Fruit fly (Drosophila melanogaster) whole organism, embryonic: Measurements from ENCODE around the gene Pink1.
A peak's percentile ranks its signal among the peaks of the same experiment; 100 is the strongest.

Source experiments
- CG10654 ChIP-seq: fragments of 200-800 bp; sonication (Bioruptor generic); optimal IDR thresholded peaks from 2 replicates; lab custom pipeline; 2016; ENCODE audit warnings: missing biosample characterization, missing genetic modification characterization
- CG11247 ChIP-seq: fragments of 200-800 bp; sonication (Bioruptor generic); IDR thresholded peaks from 2 replicates; pipeline ENCODE4 v1.3.6; 2022; ENCODE audit warnings: missing biosample characterization, missing genetic modification characterization
- CG11456 ChIP-seq: fragments of 200-800 bp; sonication (Bioruptor generic); IDR thresholded peaks from 3 replicates; pipeline ENCODE4 v1.3.6; 2022; ENCODE audit warnings: missing biosample characterization, missing genetic modification characterization
- CG11504 ChIP-seq: fragments of 200-800 bp; sonication (Bioruptor generic); optimal IDR thresholded peaks from 3 replicates; lab custom pipeline; 2019; ENCODE audit warnings: missing biosample characterization, mild to moderate bottlenecking, missing genetic modification characterization, moderate library complexity
- CG12071 ChIP-seq: fragments of 200-800 bp; sonication (Bioruptor generic); optimal IDR thresholded peaks from 3 replicates; lab custom pipeline; 2018; ENCODE audit warnings: missing biosample characterization, mild to moderate bottlenecking, missing genetic modification characterization
- CG1233 ChIP-seq: fragments of 200-800 bp; sonication (Bioruptor generic); optimal IDR thresholded peaks from 4 replicates; lab custom pipeline; 2018; ENCODE audit warnings: missing biosample characterization, mild to moderate bottlenecking, missing genetic modification characterization
- CG12391 ChIP-seq: fragments of 200-800 bp; sonication (Bioruptor generic); optimal IDR thresholded peaks from 3 replicates; lab custom pipeline; 2018; ENCODE audit warnings: missing biosample characterization, mild to moderate bottlenecking, missing genetic modification characterization, moderate library complexity
- CG15011 ChIP-seq: fragments of 200-800 bp; sonication (Bioruptor generic); optimal IDR thresholded peaks from 3 replicates; lab custom pipeline; 2018; ENCODE audit warnings: missing biosample characterization, mild to moderate bottlenecking, missing genetic modification characterization
- CG15073 ChIP-seq: fragments of 200-800 bp; sonication (Bioruptor generic); optimal IDR thresholded peaks from 2 replicates; lab custom pipeline; 2016; ENCODE audit warnings: missing biosample characterization, missing genetic modification characterization
- CG30020 ChIP-seq: fragments of 200-800 bp; optimal IDR thresholded peaks from 2 replicates; lab custom pipeline; 2019; ENCODE audit warnings: missing biosample characterization, mild to moderate bottlenecking, missing genetic modification characterization, moderate library complexity
- CG33557 ChIP-seq: fragments of 200-800 bp; sonication (Bioruptor generic); optimal IDR thresholded peaks from 2 replicates; lab custom pipeline; 2019; ENCODE audit warnings: missing biosample characterization, mild to moderate bottlenecking, missing genetic modification characterization, moderate library complexity
- CG34224 ChIP-seq: fragments of 200-800 bp; sonication (Bioruptor generic); IDR thresholded peaks from 3 replicates; pipeline ENCODE4 v1.3.6; 2022; ENCODE audit warnings: missing biosample characterization, missing genetic modification characterization; ENCODE audit not compliant: partially characterized antibody
- CG34422 ChIP-seq: fragments of 200-800 bp; sonication (Bioruptor generic); IDR thresholded peaks from 3 replicates; pipeline ENCODE4 v1.3.6; 2022; ENCODE audit warnings: missing biosample characterization, missing genetic modification characterization
- CG4854 ChIP-seq: fragments of 200-800 bp; sonication (Bioruptor generic); optimal IDR thresholded peaks from 2 replicates; lab custom pipeline; 2016; ENCODE audit warnings: missing biosample characterization, missing genetic modification characterization, inconsistent platforms
- CG5953 ChIP-seq: fragments of 200-800 bp; sonication (Bioruptor generic); IDR thresholded peaks from 2 replicates; pipeline ENCODE4 v1.3.6; 2022; ENCODE audit warnings: missing biosample characterization, missing genetic modification characterization
- CG6689 ChIP-seq: fragments of 200-800 bp; sonication (Bioruptor generic); IDR thresholded peaks from 2 replicates; pipeline ENCODE4 v1.3.6; 2022; ENCODE audit warnings: missing biosample characterization, missing genetic modification characterization
- CG6854 ChIP-seq: fragments of 200-800 bp; sonication (Bioruptor generic); optimal IDR thresholded peaks from 3 replicates; lab custom pipeline; 2017; ENCODE audit warnings: missing biosample characterization, mild to moderate bottlenecking, missing genetic modification characterization
- CG7928 ChIP-seq: fragments of 200-800 bp; sonication (Bioruptor generic); optimal IDR thresholded peaks from 2 replicates; lab custom pipeline; 2017; ENCODE audit warnings: missing biosample characterization, mild to moderate bottlenecking, missing genetic modification characterization
- CG8290 ChIP-seq, 3 experiments: fragments of 200-800 bp; sonication (Bioruptor generic); optimal IDR thresholded peaks; 2 replicates each; lab custom pipeline; 2016 to 2019; ENCODE audit warnings: missing biosample characterization in 3 of 3, missing genetic modification characterization in 3 of 3, mild to moderate bottlenecking in 2 of 3, moderate library complexity in 1 of 3
- CG8765 ChIP-seq: fragments of 200-800 bp; sonication (Bioruptor generic); IDR thresholded peaks from 2 replicates; pipeline ENCODE4 v1.3.6; 2022; ENCODE audit warnings: missing biosample characterization, missing genetic modification characterization
- D19A ChIP-seq: fragments of 200-800 bp; optimal IDR thresholded peaks from 3 replicates; lab custom pipeline; 2019; ENCODE audit warnings: missing biosample characterization, mild to moderate bottlenecking, missing genetic modification characterization, moderate library complexity
- Dip2 ChIP-seq: fragments of 200-800 bp; sonication (Bioruptor generic); IDR thresholded peaks from 2 replicates; pipeline ENCODE4 v1.3.6; 2022; ENCODE audit warnings: missing biosample characterization, missing genetic modification characterization
- Dp ChIP-seq: fragments of 200-800 bp; sonication (Bioruptor generic); optimal IDR thresholded peaks from 2 replicates; lab custom pipeline; 2018; ENCODE audit warnings: missing biosample characterization, mild to moderate bottlenecking, missing genetic modification characterization, moderate library complexity
- Fer2 ChIP-seq: fragments of 200-800 bp; sonication (Bioruptor generic); optimal IDR thresholded peaks from 2 replicates; lab custom pipeline; 2018; ENCODE audit warnings: missing biosample characterization, mild to moderate bottlenecking, missing genetic modification characterization, moderate library complexity
- HLH4C ChIP-seq: fragments of 200-800 bp; sonication (Bioruptor generic); IDR thresholded peaks from 3 replicates; pipeline ENCODE4 v1.3.6; 2022; ENCODE audit warnings: missing biosample characterization, missing genetic modification characterization; ENCODE audit not compliant: partially characterized antibody
- HmgD ChIP-seq: fragments of 200-800 bp; sonication (Bioruptor generic); optimal IDR thresholded peaks from 3 replicates; lab custom pipeline; 2016; ENCODE audit warnings: missing biosample characterization, missing genetic modification characterization
- Hr78 ChIP-seq, 2 experiments: fragments of 200-800 bp in 1 of 2; fragments of >200 bp in 1 of 2; sonication (Bioruptor generic) in 1 of 2; optimal IDR thresholded peaks; 2 replicates each; lab custom pipeline; 2017 to 2019; ENCODE audit warnings: missing biosample characterization in 2 of 2, missing genetic modification characterization in 2 of 2, mild to moderate bottlenecking in 1 of 2, moderate library complexity in 1 of 2
- Pdp1 ChIP-seq, 2 experiments: fragments of 200-800 bp; sonication (Bioruptor generic); optimal IDR thresholded peaks; 3 replicates each; lab custom pipeline; 2016; ENCODE audit warnings: missing biosample characterization in 2 of 2, missing genetic modification characterization in 2 of 2, mild to moderate bottlenecking in 1 of 2, moderate library complexity in 1 of 2
- Ptx1 ChIP-seq: fragments of 200-800 bp; sonication (Bioruptor generic); IDR thresholded peaks from 2 replicates; pipeline ENCODE4 v1.3.6; 2022; ENCODE audit warnings: missing biosample characterization, missing genetic modification characterization
- Six4 ChIP-seq: fragments of 200-800 bp; sonication (Bioruptor generic); optimal IDR thresholded peaks from 2 replicates; lab custom pipeline; 2016; ENCODE audit warnings: missing biosample characterization, missing genetic modification characterization
- ac ChIP-seq: fragments of 200-800 bp; sonication (Bioruptor generic); optimal IDR thresholded peaks from 3 replicates; lab custom pipeline; 2017; ENCODE audit warnings: missing biosample characterization, mild to moderate bottlenecking, missing genetic modification characterization
- al ChIP-seq: fragments of 200-800 bp; sonication (Bioruptor generic); IDR thresholded peaks from 2 replicates; pipeline ENCODE4 v1.3.6; 2022; ENCODE audit warnings: missing biosample characterization, missing genetic modification characterization
- cato ChIP-seq: fragments of 200-800 bp; sonication (Bioruptor generic); optimal IDR thresholded peaks from 2 replicates; lab custom pipeline; 2016; ENCODE audit warnings: missing biosample characterization, missing genetic modification characterization, borderline replicate concordance
- caup ChIP-seq: fragments of 200-800 bp; sonication (Bioruptor generic); optimal IDR thresholded peaks from 3 replicates; lab custom pipeline; 2017; ENCODE audit warnings: missing biosample characterization, mild to moderate bottlenecking, missing genetic modification characterization, moderate library complexity; ENCODE audit not compliant: severe bottlenecking
- disco-r ChIP-seq: fragments of 200-800 bp; sonication (Bioruptor generic); optimal IDR thresholded peaks from 2 replicates; lab custom pipeline; 2016; ENCODE audit warnings: missing biosample characterization, missing genetic modification characterization
- dmrt99B ChIP-seq: fragments of 200-800 bp; sonication (Bioruptor generic); optimal IDR thresholded peaks from 2 replicates; lab custom pipeline; 2018; ENCODE audit warnings: missing biosample characterization, mild to moderate bottlenecking, missing genetic modification characterization, moderate library complexity
- fd3F ChIP-seq: fragments of 200-800 bp; sonication (Bioruptor generic); optimal IDR thresholded peaks from 2 replicates; lab custom pipeline; 2018; ENCODE audit warnings: missing biosample characterization, mild to moderate bottlenecking, missing genetic modification characterization, moderate library complexity
- gcm ChIP-seq: fragments of 200-800 bp; sonication (Bioruptor generic); optimal IDR thresholded peaks from 2 replicates; lab custom pipeline; 2019; ENCODE audit warnings: missing biosample characterization, mild to moderate bottlenecking, missing genetic modification characterization, moderate library complexity
- grn ChIP-seq: fragments of 200-800 bp; sonication (Bioruptor generic); optimal IDR thresholded peaks from 3 replicates; lab custom pipeline; 2017; ENCODE audit warnings: missing biosample characterization, missing genetic modification characterization
- ham ChIP-seq: fragments of 200-800 bp; sonication (Bioruptor generic); IDR thresholded peaks from 2 replicates; pipeline ENCODE4 v1.3.6; 2022; ENCODE audit warnings: missing biosample characterization, missing genetic modification characterization
- ken ChIP-seq: fragments of 200-800 bp; sonication (Bioruptor generic); IDR thresholded peaks from 3 replicates; pipeline ENCODE4 v1.3.6; 2022; ENCODE audit warnings: missing biosample characterization, missing genetic modification characterization
- mam ChIP-seq: fragments of 200-800 bp; sonication (Bioruptor generic); optimal IDR thresholded peaks from 3 replicates; lab custom pipeline; 2016; ENCODE audit warnings: missing biosample characterization, missing genetic modification characterization
- pan ChIP-seq, 4 experiments: fragments of >200 bp in 3 of 4; fragments of 200-800 bp in 1 of 4; sonication (Bioruptor generic) in 1 of 4; optimal IDR thresholded peaks in 3 of 4; IDR thresholded peaks in 1 of 4; 2 replicates each; pipeline versions ENCODE4 v1.3.6 to Lab custom; 2017 to 2022; ENCODE audit warnings: missing biosample characterization in 2 of 4, missing genetic modification characterization in 2 of 4, mixed read lengths in 1 of 4
- pita ChIP-seq: fragments of 200-800 bp; sonication (Bioruptor generic); optimal IDR thresholded peaks from 2 replicates; lab custom pipeline; 2017; ENCODE audit warnings: missing biosample characterization, mild to moderate bottlenecking, missing genetic modification characterization
- pnt ChIP-seq: fragments of 200-800 bp; sonication (Bioruptor generic); optimal IDR thresholded peaks from 3 replicates; lab custom pipeline; 2016; ENCODE audit warnings: missing biosample characterization, missing genetic modification characterization
- pzg ChIP-seq: fragments of 200-800 bp; sonication (Bioruptor generic); optimal IDR thresholded peaks from 3 replicates; lab custom pipeline; 2018; ENCODE audit warnings: missing biosample characterization, mild to moderate bottlenecking, missing genetic modification characterization, moderate library complexity
- ranshi ChIP-seq: fragments of 200-800 bp; sonication (Bioruptor generic); IDR thresholded peaks from 2 replicates; pipeline ENCODE4 v1.3.6; 2022; ENCODE audit warnings: missing biosample characterization, missing genetic modification characterization
- rib ChIP-seq: fragments of 200-800 bp; sonication (Bioruptor generic); IDR thresholded peaks from 2 replicates; pipeline ENCODE4 v1.3.6; 2022; ENCODE audit warnings: missing biosample characterization, missing genetic modification characterization

Pink1 gene

DNA sequence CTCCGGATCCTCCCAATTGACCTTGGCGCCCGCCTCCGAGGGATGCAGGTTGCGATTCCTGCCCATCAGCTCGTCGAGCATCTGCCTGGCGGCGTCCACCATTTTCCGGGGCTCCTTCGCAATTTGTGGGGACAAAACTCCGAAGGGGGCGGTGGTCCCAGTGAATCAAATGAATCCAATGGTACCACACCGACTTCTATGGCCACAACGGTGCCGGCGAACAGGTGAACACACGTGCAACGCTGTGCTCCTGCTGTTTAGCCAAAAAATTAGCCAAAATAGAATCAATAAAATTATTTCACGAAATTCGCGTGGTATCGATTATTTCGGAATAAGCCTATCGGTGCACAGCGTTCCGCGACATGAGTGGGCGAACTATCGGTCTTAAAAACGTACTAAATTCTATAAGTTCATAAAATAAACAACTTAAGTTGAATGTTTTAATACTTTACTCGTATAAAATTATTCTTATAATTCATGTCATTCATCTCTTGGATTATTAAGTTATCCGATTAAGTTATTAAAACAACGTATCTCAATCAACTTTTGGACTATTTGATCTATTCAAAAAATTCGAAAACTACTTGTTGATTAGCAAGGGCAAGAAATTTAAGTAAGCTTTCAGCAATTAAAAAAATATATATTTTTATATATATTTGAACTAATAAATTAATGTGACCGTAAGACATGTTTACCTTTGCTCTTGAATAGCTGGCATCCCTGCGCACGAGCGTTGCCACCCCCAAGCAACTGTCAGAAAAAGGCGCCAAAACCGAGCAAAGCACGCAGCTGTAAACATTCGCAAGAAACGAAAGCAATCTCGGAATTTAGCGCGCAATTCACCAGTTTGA, 9.7 kb upstream of the Pink1 start, which contains the start of the genes CG3198 and Mcm6:
TSS of gene CG3198 (minus strand) at position 337 of the 851 bp plus-strand sequence.
TSS of gene Mcm6 (plus strand) at position 751 of the 851 bp plus-strand sequence.
- TF ChIP-seq CG12391 (tag; lab: Kevin White, UChicago) (peak; percentile 29), CG34422 (GFP tag; lab: Robert Waterston, UW) (no peak), Pdp1 (GFP tag; optimal IDR thresholded peaks at IDR 0.05; lab: Kevin White, UChicago) (no peak), Ptx1 (no peak), HmgD (GFP tag; lab: Kevin White, UChicago) (no peak), HLH4C (GFP tag; lab: Robert Waterston, UW) (peak; percentile 76), CG6854 (GFP tag; lab: Kevin White, UChicago) (no peak), Hr78 (GFP tag; optimal IDR thresholded peaks at IDR 0.05; lab: Kevin White, UChicago) (no peak), dmrt99B (tag; lab: Kevin White, UChicago) (no peak), CG33557 (GFP tag; lab: Kevin White, UChicago) (no peak), CG6689 (GFP tag; lab: Robert Waterston, UW) (0 out of 2 replicates have a peak, but pooled peaks have one; percentile 16), CG1233 (GFP tag; lab: Kevin White, UChicago) (no peak), ham (GFP tag; lab: Robert Waterston, UW) (no peak), pnt (GFP tag; lab: Kevin White, UChicago) (no peak), disco-r (GFP tag; lab: Kevin White, UChicago) (no peak), CG15073 (GFP tag; lab: Kevin White, UChicago) (no peak), fd3F (GFP tag; lab: Kevin White, UChicago) (no peak), ac (GFP tag; lab: Kevin White, UChicago) (no peak), CG5953 (GFP tag; lab: Robert Waterston, UW) (no peak), caup (GFP tag; lab: Kevin White, UChicago) (no peak), ranshi (GFP tag; lab: Robert Waterston, UW) (no peak), CG11504 (tag; lab: Kevin White, UChicago) (no peak), Dip2 (GFP tag; lab: Robert Waterston, UW) (no peak), CG8765 (no peak), Fer2 (tag; lab: Kevin White, UChicago) (no peak), CG11247 (GFP tag; lab: Robert Waterston, UW) (no peak), CG10654 (GFP tag; lab: Kevin White, UChicago) (no peak), ken (GFP tag; lab: Robert Waterston, UW) (no peak), pan (optimal IDR thresholded peaks at IDR 0.05; lab: Kevin White, UChicago) (no peak), pan (GFP tag; optimal IDR thresholded peaks at IDR 0.05 in 1 of 2, IDR thresholded peaks at IDR 0.05 in 1 of 2) (no peak), gcm (no peak), CG7928 (GFP tag; lab: Kevin White, UChicago) (no peak), mam (GFP tag; lab: Kevin White, UChicago) (no peak), CG4854 (GFP tag; lab: Kevin White, UChicago) (no peak), grn (no peak), Dp (GFP tag; lab: Kevin White, UChicago) (peak; percentile 81), CG30020 (tag; lab: Kevin White, UChicago) (peak; percentile 16), cato (GFP tag; lab: Kevin White, UChicago) (no peak), Six4 (GFP tag; lab: Kevin White, UChicago) (no peak), pita (GFP tag; lab: Kevin White, UChicago) (no peak), pzg (GFP tag; lab: Kevin White, UChicago) (peak; percentile 48), D19A (tag; lab: Kevin White, UChicago) (no peak), CG8290 (GFP tag; optimal IDR thresholded peaks at IDR 0.05; lab: Kevin White, UChicago) (no peak), CG8290 (tag; optimal IDR thresholded peaks at IDR 0.05; lab: Kevin White, UChicago) (no peak), CG15011 (no peak), rib (GFP tag; lab: Robert Waterston, UW) (no peak), al (GFP tag; lab: Robert Waterston, UW) (no peak), CG12071 (GFP tag; lab: Kevin White, UChicago) (no peak), CG34224 (GFP tag; lab: Robert Waterston, UW) (peak; percentile 77), CG11456 (GFP tag; lab: Robert Waterston, UW) (no peak)
